Fruit fly (Drosophila melanogaster): ENCODE measurements around the gene Rrp45.

Gene Rrp45

DNA sequence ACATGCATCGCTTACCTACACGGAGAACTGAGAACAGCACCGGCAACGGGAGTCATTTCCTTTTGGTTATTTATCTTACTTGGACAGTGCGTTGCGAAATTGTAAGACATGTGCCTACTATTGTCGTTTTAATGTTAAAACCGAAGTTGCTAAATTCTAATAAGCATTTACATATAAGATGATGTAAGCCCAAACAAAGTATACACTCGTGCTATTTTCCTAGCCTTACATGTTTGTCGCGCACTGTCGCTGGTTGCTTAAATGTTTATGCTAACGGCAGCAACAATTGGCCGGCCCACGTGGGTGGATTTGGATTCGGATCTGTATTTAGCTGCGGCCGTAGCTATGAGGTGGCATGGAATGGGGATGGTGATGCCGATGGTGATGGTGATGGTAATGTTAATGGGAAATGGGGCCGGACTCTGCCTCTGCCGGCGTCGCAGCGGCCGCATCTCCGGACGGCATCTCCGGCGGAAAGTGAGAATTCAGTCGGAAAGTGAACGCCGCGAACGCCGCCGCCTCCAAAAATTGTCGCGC is 20.2 kb upstream of the Rrp45 start, which contains the start of gene CG4829:
Gene CG4829, plus strand, starts transcription at position 487 of the 537 bp plus-strand sequence.
- TF ChIP-seq Abd-B (GFP tag; optimal IDR thresholded peaks at IDR 0.05) (no peak), Vsx2 (GFP tag; optimal IDR thresholded peaks at IDR 0.05; ENCODE audit: partially characterized antibody) (no peak), sv (GFP tag; optimal IDR thresholded peaks at IDR 0.05) (peak; percentile 54), dmrt93B (GFP tag; optimal IDR thresholded peaks at IDR 0.05) (peak; percentile 32), foxo (GFP tag; optimal IDR thresholded peaks at IDR 0.05) (peak in 1 of 2 experiments; percentile 42), rgr (GFP tag; optimal IDR thresholded peaks at IDR 0.05) (peak; percentile 40), h (GFP tag; optimal IDR thresholded peaks at IDR 0.05) (peak; percentile 65), HLH106 (tag; optimal IDR thresholded peaks at IDR 0.05) (peak; percentile 64), CrebA (GFP tag; optimal IDR thresholded peaks at IDR 0.05; ENCODE audit: borderline replicate concordance) (no peak), fru (GFP tag; optimal IDR thresholded peaks at IDR 0.05) (peak; percentile 40), Hnf4 (GFP tag; optimal IDR thresholded peaks at IDR 0.05) (no peak), woc (GFP tag; optimal IDR thresholded peaks at IDR 0.05) (no peak), Dfd (GFP tag; optimal IDR thresholded peaks at IDR 0.05) (no peak), ey (GFP tag; optimal IDR thresholded peaks at IDR 0.05) (peak; percentile 33), Sp1 (GFP tag; optimal IDR thresholded peaks at IDR 0.05) (peak; percentile 14), OdsH (GFP tag; optimal IDR thresholded peaks at IDR 0.05) (peak; percentile 9), br (GFP tag; optimal IDR thresholded peaks at IDR 0.05) (peak; percentile 31)

DNA sequence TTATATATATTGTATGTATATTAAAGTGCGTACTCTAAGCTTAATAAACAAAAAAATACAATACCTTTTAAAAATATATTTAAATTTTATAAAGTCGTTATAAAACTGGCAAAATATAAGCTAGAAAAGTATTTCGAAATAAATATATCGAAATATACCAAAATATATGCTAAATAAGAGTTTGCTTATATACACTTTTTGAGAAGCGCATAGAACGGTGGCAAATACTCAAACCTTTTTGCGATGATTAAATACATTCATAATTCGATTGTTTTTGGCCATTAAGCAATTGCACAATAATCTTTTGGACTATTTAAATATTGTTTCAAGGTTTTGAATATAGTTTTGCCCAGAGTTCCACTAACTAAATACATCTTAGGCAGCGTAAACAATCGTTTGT is 18.0 kb upstream of the Rrp45 start:
- TF ChIP-seq dmrt93B (GFP tag; optimal IDR thresholded peaks at IDR 0.05): no peak

DNA sequence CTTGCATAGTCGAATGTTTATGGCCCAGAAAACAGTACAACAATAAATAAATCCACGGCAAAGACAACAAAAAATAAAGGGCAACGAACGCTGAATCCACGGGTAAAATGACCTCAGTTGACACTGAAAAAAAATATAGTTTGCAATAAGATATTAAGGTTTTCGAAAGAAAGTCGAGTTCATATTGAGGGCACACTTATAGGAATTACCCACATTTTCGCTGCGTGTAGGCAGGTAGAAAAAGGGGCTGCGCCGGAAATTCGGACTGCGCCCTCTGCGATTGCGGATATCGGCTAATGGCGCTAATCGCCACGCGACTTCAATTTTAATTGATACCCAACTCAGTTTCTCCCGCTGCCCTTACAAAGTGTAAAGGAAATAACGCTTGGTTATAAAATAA is 17.6 kb upstream of the Rrp45 start:
- no peak for TF ChIP-seq Abd-B (GFP tag; optimal IDR thresholded peaks at IDR 0.05)
- TF ChIP-seq Dif (GFP tag; optimal IDR thresholded peaks at IDR 0.05; ENCODE audit: partially characterized antibody): no peak
- no peak for TF ChIP-seq Myc (optimal IDR thresholded peaks at IDR 0.05)
- TF ChIP-seq fru (GFP tag; optimal IDR thresholded peaks at IDR 0.05): no peak
- no peak for TF ChIP-seq woc (GFP tag; optimal IDR thresholded peaks at IDR 0.05)

DNA sequence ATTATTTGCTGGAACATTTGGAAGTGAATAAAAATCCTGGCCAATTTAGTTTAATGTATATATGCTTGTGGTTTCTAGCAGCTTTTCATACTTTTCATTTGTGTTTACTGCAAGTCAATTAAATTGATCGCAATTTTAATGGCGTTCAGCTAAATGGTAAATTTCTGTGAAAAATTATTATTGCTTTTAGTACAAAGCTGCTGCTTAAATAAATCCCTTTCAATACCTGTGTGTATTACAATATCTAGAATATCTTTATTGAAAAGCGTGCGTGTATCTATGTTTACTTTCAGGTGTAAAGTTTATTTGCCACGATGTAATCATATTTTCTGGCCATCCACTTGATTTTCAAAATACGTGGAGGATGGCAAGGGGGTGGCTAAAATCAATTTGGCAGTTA is 14.7 kb upstream of the Rrp45 start, which contains the start of gene ppk28:
Gene ppk28, plus strand, starts transcription at position 301 of the 400 bp plus-strand sequence.
- TF ChIP-seq dmrt93B (GFP tag; optimal IDR thresholded peaks at IDR 0.05) (no peak), HLH106 (tag; optimal IDR thresholded peaks at IDR 0.05) (no peak), Hr83 (GFP tag; optimal IDR thresholded peaks at IDR 0.05; ENCODE audit: poor library complexity, severe bottlenecking) (no peak), Dfd (GFP tag; optimal IDR thresholded peaks at IDR 0.05) (no peak), GATAd (GFP tag; optimal IDR thresholded peaks at IDR 0.05) (no peak)

DNA sequence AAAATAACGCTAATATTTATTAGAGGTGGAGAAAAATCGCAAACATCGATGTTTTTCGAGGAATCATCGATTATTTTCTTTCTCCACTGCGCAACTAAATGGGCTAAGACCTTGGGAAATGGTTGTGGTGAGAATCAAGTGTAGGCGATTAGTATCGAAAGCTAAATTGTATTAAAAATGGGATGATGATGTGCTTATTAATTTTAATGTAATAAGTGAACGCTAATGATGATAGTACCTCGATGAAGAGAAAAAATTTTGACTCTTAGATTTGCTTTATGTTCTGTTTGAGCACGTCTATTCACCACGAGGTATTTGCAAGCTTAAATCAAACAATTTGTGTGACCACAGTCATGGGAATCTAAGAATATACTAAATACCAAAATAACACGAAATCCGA is 12.2 kb upstream of the Rrp45 start, which contains the start of the genes Rai1 and CG13005:
Gene Rai1, minus strand, starts transcription at position 46 of the 400 bp plus-strand sequence.
Gene CG13005, plus strand, starts transcription at position 352 of the 400 bp plus-strand sequence.
- no peak for TF ChIP-seq Mio (GFP tag; optimal IDR thresholded peaks at IDR 0.05)
- peak; percentile 67 for TF ChIP-seq Myc (optimal IDR thresholded peaks at IDR 0.05)

DNA sequence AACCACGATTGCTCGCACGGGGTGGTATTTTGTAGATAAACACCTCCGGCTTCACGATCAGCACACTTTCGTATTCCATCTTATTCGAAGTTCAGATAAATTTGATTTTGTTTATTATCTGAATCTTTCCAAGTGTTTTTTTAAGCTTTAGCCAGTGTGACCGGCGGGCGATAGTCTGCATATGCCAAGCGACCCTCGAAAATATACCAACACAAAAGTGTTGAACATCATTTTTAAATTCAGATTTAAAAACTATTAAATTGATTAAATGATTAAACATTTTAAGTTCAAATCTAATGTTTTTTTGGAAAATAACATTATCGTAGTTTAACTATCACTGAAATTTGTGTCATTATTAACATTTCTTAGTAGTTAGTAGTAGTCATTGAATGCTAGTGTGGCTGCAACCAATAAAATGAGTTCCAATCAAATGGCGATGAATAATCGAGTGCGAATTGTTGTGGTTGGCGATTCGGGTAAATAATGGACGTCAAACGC is 9.5 kb upstream of the Rrp45 start, which contains the start of the genes CG9132 and CG4789:
Gene CG9132, minus strand, starts transcription at position 181 of the 498 bp plus-strand sequence.
Gene CG4789, plus strand, starts transcription at position 401 of the 498 bp plus-strand sequence.
- TF ChIP-seq Vsx2 (GFP tag; optimal IDR thresholded peaks at IDR 0.05; ENCODE audit: partially characterized antibody): no peak
- TF ChIP-seq Rel (GFP tag; optimal IDR thresholded peaks at IDR 0.05): no peak
- TF ChIP-seq Rel (tag; optimal IDR thresholded peaks at IDR 0.05): peak; percentile 11

DNA sequence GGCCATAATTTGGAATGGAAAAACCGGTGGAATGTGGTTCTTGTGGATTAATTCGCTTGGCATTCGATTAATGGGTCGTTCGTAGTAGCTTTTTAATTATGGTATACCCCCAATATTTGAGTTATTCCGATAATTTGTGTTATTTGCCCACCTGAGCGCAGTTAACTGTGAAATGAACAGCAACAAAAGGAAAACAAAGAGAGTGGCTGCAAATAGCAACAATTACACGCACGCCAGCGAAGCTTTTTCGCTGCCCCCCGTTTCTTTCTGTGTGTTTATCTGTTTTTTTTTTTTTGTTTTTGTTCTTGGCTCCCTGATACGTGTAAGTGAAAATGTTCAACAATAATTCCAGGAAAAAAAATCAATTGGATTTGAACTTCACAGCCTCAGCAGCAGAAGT is 8.8 kb upstream of the Rrp45 start:
- TF ChIP-seq Abd-B (GFP tag; optimal IDR thresholded peaks at IDR 0.05): no peak
- peak in 1 of 2 experiments; percentile 17 for TF ChIP-seq foxo (GFP tag; optimal IDR thresholded peaks at IDR 0.05)
- no peak for TF ChIP-seq usp (GFP tag; optimal IDR thresholded peaks at IDR 0.05)
- no peak for TF ChIP-seq Dif (GFP tag; optimal IDR thresholded peaks at IDR 0.05; ENCODE audit: partially characterized antibody)
- TF ChIP-seq fru (GFP tag; optimal IDR thresholded peaks at IDR 0.05): peak; percentile 69
- TF ChIP-seq Dfd (GFP tag; optimal IDR thresholded peaks at IDR 0.05): no peak
- no peak for TF ChIP-seq pan (optimal IDR thresholded peaks at IDR 0.05)
- no peak for TF ChIP-seq dmrt93B (GFP tag; optimal IDR thresholded peaks at IDR 0.05)
- TF ChIP-seq dl (GFP tag; optimal IDR thresholded peaks at IDR 0.05; ENCODE audit: insufficient read depth in 1 of 2, partially characterized antibody in 2 of 2): no peak
- no peak for TF ChIP-seq sage (GFP tag; optimal IDR thresholded peaks at IDR 0.05)
- no peak for TF ChIP-seq N (GFP tag; optimal IDR thresholded peaks at IDR 0.05)
- TF ChIP-seq ey (GFP tag; optimal IDR thresholded peaks at IDR 0.05): peak; percentile 1
- TF ChIP-seq Mio (GFP tag; optimal IDR thresholded peaks at IDR 0.05): no peak
- no peak for TF ChIP-seq Jra (GFP tag; optimal IDR thresholded peaks at IDR 0.05)
- TF ChIP-seq woc (GFP tag; optimal IDR thresholded peaks at IDR 0.05): no peak
- no peak for TF ChIP-seq lola (GFP tag; optimal IDR thresholded peaks at IDR 0.05)
- no peak for TF ChIP-seq Rel (GFP tag; optimal IDR thresholded peaks at IDR 0.05)
- peak; percentile 72 for TF ChIP-seq Rel (tag; optimal IDR thresholded peaks at IDR 0.05)
- TF ChIP-seq GATAd (GFP tag; optimal IDR thresholded peaks at IDR 0.05): no peak
- TF ChIP-seq Hr78 (GFP tag; optimal IDR thresholded peaks at IDR 0.05): no peak
- TF ChIP-seq OdsH (GFP tag; optimal IDR thresholded peaks at IDR 0.05): no peak
- no peak for TF ChIP-seq HLH106 (tag; optimal IDR thresholded peaks at IDR 0.05)
- TF ChIP-seq Hr83 (GFP tag; optimal IDR thresholded peaks at IDR 0.05; ENCODE audit: poor library complexity, severe bottlenecking): no peak
- no peak for TF ChIP-seq Hnf4 (GFP tag; optimal IDR thresholded peaks at IDR 0.05)
- no peak for TF ChIP-seq Myc (optimal IDR thresholded peaks at IDR 0.05)
- peak; percentile 3 for TF ChIP-seq CG32264 (GFP tag; optimal IDR thresholded peaks at IDR 0.05)
- TF ChIP-seq psq (GFP tag; optimal IDR thresholded peaks at IDR 0.05): no peak
